Worm (Caenorhabditis elegans): ENCODE results near the gene cutl-1.

DNA sequence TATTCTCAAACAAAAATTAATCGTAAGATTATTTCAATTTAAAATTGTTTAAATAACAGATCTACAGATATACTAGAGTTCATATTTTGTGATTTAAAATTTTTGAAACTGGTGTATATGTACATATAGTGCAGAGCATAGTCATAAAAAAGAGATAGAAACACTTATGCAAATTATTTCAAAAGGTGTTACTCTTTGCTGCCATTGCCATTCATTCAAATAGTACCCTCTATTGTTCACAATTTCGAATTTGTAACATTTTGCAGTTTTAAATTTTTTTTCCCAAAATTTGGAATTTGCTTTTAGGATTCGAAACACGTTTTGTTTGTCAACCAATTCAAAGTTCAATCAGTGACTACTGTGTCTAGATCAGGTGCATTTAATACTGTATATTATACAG lies 45.7 kb downstream of the cutl-1 start, which contains the start of gene F32H5.4:
- TF ChIP-seq ceh-43 (GFP tag; optimal IDR thresholded peaks at IDR 0.05) = no peak
- TF ChIP-seq pha-4 (tag; optimal IDR thresholded peaks at IDR 0.05) = no peak
- no peak for TF ChIP-seq nhr-12 (tag; optimal IDR thresholded peaks at IDR 0.05)
- TF ChIP-seq mep-1 (tag; optimal IDR thresholded peaks at IDR 0.05) = no peak
- no peak for TF ChIP-seq unc-39 (tag; optimal IDR thresholded peaks at IDR 0.05)

Data from whole organism, mixed stage, embryonic.